Fruit fly (Drosophila melanogaster) whole organism, pupa: ENCODE measurements around the gene CG13041.

Source experiments
- CG10348 ChIP-seq: fragments of 200-800 bp; sonication (Bioruptor generic); IDR thresholded peaks from 2 replicates; pipeline ENCODE4 v1.3.6; 2022; ENCODE audit warnings: missing biosample characterization, missing genetic modification characterization
- CG14655 ChIP-seq: fragments of 200-800 bp; sonication (Bioruptor generic); optimal IDR thresholded peaks from 3 replicates; lab custom pipeline; 2017; ENCODE audit warnings: mild to moderate bottlenecking, missing biosample characterization, missing genetic modification reagents, missing genetic modification characterization
- CG15710 ChIP-seq: fragments of 200-800 bp; sonication (Bioruptor generic); optimal IDR thresholded peaks from 2 replicates; lab custom pipeline; 2018; ENCODE audit warnings: missing biosample characterization, mild to moderate bottlenecking, missing genetic modification characterization, moderate library complexity
- CG8159 ChIP-seq: fragments of 200-800 bp; sonication (Bioruptor generic); optimal IDR thresholded peaks from 3 replicates; lab custom pipeline; 2018; ENCODE audit warnings: missing biosample characterization, mild to moderate bottlenecking, missing genetic modification characterization, moderate library complexity
- EcR ChIP-seq: fragments of 200-800 bp; sonication (Bioruptor generic); optimal IDR thresholded peaks from 3 replicates; lab custom pipeline; 2019; ENCODE audit warnings: missing biosample characterization, missing genetic modification characterization, mild to moderate bottlenecking, moderate library complexity, missing genetic modification reagents
- Ets98B ChIP-seq: fragments of 200-800 bp; sonication (Bioruptor generic); IDR thresholded peaks from 2 replicates; pipeline ENCODE4 v1.3.6; 2022; ENCODE audit warnings: missing biosample characterization, missing genetic modification characterization
- Snoo ChIP-seq: fragments of 200-800 bp; sonication (Bioruptor generic); optimal IDR thresholded peaks from 3 replicates; lab custom pipeline; 2017; ENCODE audit warnings: missing biosample characterization, mild to moderate bottlenecking, missing genetic modification characterization, inconsistent platforms
- gl ChIP-seq: fragments of 200-800 bp; sonication (Bioruptor generic); optimal IDR thresholded peaks from 2 replicates; lab custom pipeline; 2018; ENCODE audit warnings: missing biosample characterization, mild to moderate bottlenecking, missing genetic modification characterization
- rn ChIP-seq: fragments of 200-800 bp; sonication (Bioruptor generic); IDR thresholded peaks from 2 replicates; pipeline ENCODE4 v1.3.6; 2022; ENCODE audit warnings: missing biosample characterization, missing genetic modification characterization

DNA sequence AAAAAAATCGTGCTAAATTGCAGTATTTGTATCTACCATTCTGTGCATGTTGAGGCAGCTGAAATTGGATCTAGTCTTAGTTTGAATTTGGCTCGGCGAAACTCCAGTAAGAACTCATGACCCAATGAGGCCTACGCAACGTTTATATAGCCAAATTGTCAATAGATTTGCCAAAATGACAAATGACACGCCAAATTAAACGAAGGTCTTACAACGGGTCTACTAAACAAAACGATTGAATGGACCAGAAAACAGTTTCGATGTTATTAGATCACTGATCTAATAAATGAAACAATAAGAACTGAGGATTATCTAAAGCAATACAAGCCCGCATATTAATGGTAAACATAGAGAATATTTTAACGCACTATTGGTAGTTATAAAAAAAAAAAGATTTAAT lies 1.8 kb upstream of the CG13041 start, which contains the start of gene CG42718:
- TF ChIP-seq Snoo: no peak
- no peak for TF ChIP-seq rn (GFP tag; lab: Robert Waterston, UW)
- TF ChIP-seq CG15710 (tag; lab: Kevin White, UChicago): no peak
- no peak for TF ChIP-seq CG14655 (GFP tag; lab: Kevin White, UChicago)
- TF ChIP-seq EcR (GFP tag; lab: Kevin White, UChicago): no peak
- no peak for TF ChIP-seq CG10348
- no peak for TF ChIP-seq CG8159
- TF ChIP-seq Ets98B (GFP tag; lab: Robert Waterston, UW): no peak
- no peak for TF ChIP-seq gl (tag; lab: Kevin White, UChicago)
